Worm (Caenorhabditis elegans) whole organism, young adult: ENCODE results near the gene isw-1.

Experiments used
- F33H1.4 ChIP-seq: fragments of 200-800 bp; sonication (Bioruptor generic); IDR thresholded peaks from 2 replicates; pipeline ENCODE4 v1.3.6; 2022; ENCODE audit warnings: missing genetic modification reagents, missing genetic modification characterization, missing compliant biosample characterization
- K11D2.4 ChIP-seq: fragments of 200-800 bp; sonication (Bioruptor generic); IDR thresholded peaks from 2 replicates; pipeline ENCODE4 v1.3.6; 2022; ENCODE audit warnings: missing genetic modification reagents, missing genetic modification characterization, missing compliant biosample characterization
- die-1 ChIP-seq: sonication (generic microtip); optimal IDR thresholded peaks from 2 replicates; lab custom pipeline; 2016; ENCODE audit warnings: missing genotype, mild to moderate bottlenecking, missing genetic modification characterization, missing compliant biosample characterization

ce11 chrIII:6675460-6675859, 34.4 kb downstream of the isw-1 start, which contains the start of gene rbf-1:
- no peak for TF ChIP-seq F33H1.4 (GFP tag; lab: Robert Waterston, UW)
- TF ChIP-seq K11D2.4 (GFP tag; lab: Robert Waterston, UW), result no peak
- TF ChIP-seq die-1, result no peak
